Worm (Caenorhabditis elegans): ENCODE data around the gene fipr-28.

fipr-28 gene

ce11 chrIV:16656232-16656631 is 28.5 kb downstream of the fipr-28 start, which contains the start of gene tsr-2:
tsr-2 (plus strand) TSS chrIV:16656613.
- peak; percentile 34 for TF ChIP-seq ztf-4 (tag; optimal IDR thresholded peaks at IDR 0.05)
- TF ChIP-seq sma-9 (GFP tag; optimal IDR thresholded peaks at IDR 0.05), result peak; percentile 82
- no peak for TF ChIP-seq sma-9 (tag; optimal IDR thresholded peaks at IDR 0.05)
- peak; percentile 11 for TF ChIP-seq skn-1 (tag; optimal IDR thresholded peaks at IDR 0.05)
- peak; percentile 48 for TF ChIP-seq R02D3.7 (tag; optimal IDR thresholded peaks at IDR 0.05)
- no peak for TF ChIP-seq unc-62 (GFP tag; optimal IDR thresholded peaks at IDR 0.05)
- TF ChIP-seq nhr-25 (tag; optimal IDR thresholded peaks at IDR 0.05), result peak; percentile 92
- no peak for TF ChIP-seq dmd-4 (tag; optimal IDR thresholded peaks at IDR 0.05)
- TF ChIP-seq C34F6.9 (tag; optimal IDR thresholded peaks at IDR 0.05), result peak; percentile 96
- TF ChIP-seq ceh-16 (tag; optimal IDR thresholded peaks at IDR 0.05), result peak; percentile 74
- no peak for TF ChIP-seq elt-3 (tag; optimal IDR thresholded peaks at IDR 0.05)
- no peak for TF ChIP-seq lin-39 (tag; optimal IDR thresholded peaks at IDR 0.05)
- TF ChIP-seq zag-1 (tag; optimal IDR thresholded peaks at IDR 0.05), result peak; percentile 66
- TF ChIP-seq ztf-1 (GFP tag; conservative IDR thresholded peaks at IDR 0.05), result no peak
- TF ChIP-seq nhr-12 (tag; optimal IDR thresholded peaks at IDR 0.05), result no peak
- TF ChIP-seq alr-1 (tag; optimal IDR thresholded peaks at IDR 0.05), result no peak
- TF ChIP-seq elt-1 (tag; optimal IDR thresholded peaks at IDR 0.05), result no peak
- peak; percentile 81 for TF ChIP-seq sem-4 (tag; optimal IDR thresholded peaks at IDR 0.05)
- peak; percentile 98 to 99 for TF ChIP-seq lsy-2 (tag; optimal IDR thresholded peaks at IDR 0.05)
- TF ChIP-seq crh-2 (tag; optimal IDR thresholded peaks at IDR 0.05), result peak; percentile 95
- TF ChIP-seq unc-39 (tag; optimal IDR thresholded peaks at IDR 0.05), result no peak
- peak; percentile 88 for TF ChIP-seq nhr-129 (tag; optimal IDR thresholded peaks at IDR 0.05)
- peak; percentile 81 for TF ChIP-seq egl-27 (tag; optimal IDR thresholded peaks at IDR 0.05)
- TF ChIP-seq ceh-82 (tag; optimal IDR thresholded peaks at IDR 0.05), result peak; percentile 13
- peak; percentile 83 for TF ChIP-seq mab-5 (tag; optimal IDR thresholded peaks at IDR 0.05)
- TF ChIP-seq ztf-11 (tag; optimal IDR thresholded peaks at IDR 0.05), result no peak
- peak; percentile 90 for TF ChIP-seq gmeb-1 (tag; optimal IDR thresholded peaks at IDR 0.05)
- TF ChIP-seq lin-13 (GFP tag; optimal IDR thresholded peaks at IDR 0.05), result peak; percentile 91
- TF ChIP-seq mdl-1 (tag; optimal IDR thresholded peaks at IDR 0.05), result peak in 1 of 2 experiments; percentile 60
- no peak for TF ChIP-seq peb-1 (tag; optimal IDR thresholded peaks at IDR 0.05)
- peak; percentile 64 for TF ChIP-seq snpc-4 (tag; optimal IDR thresholded peaks at IDR 0.05)
- TF ChIP-seq nhr-11 (tag; optimal IDR thresholded peaks at IDR 0.05), result no peak
- peak; percentile 93 for TF ChIP-seq lin-11 (tag; optimal IDR thresholded peaks at IDR 0.05)
- TF ChIP-seq blmp-1 (tag; optimal IDR thresholded peaks at IDR 0.05; ENCODE audit: insufficient read depth), result peak; percentile 20
- peak; percentile 97 for TF ChIP-seq unc-55 (GFP tag; optimal IDR thresholded peaks at IDR 0.05)
- TF ChIP-seq sma-3 (GFP tag; optimal IDR thresholded peaks at IDR 0.05), result peak; percentile 92
- no peak for TF ChIP-seq nhr-23 (tag; optimal IDR thresholded peaks at IDR 0.05)
- peak; percentile 40 for TF ChIP-seq ama-1 (optimal IDR thresholded peaks at IDR 0.05)
- TF ChIP-seq Y55F3AM.14 (GFP tag; optimal IDR thresholded peaks at IDR 0.05), result peak; percentile 69
- peak; percentile 86 for TF ChIP-seq nhr-21 (tag; optimal IDR thresholded peaks at IDR 0.05)
- TF ChIP-seq nhr-237 (tag; optimal IDR thresholded peaks at IDR 0.05), result no peak
- TF ChIP-seq nhr-77 (tag; optimal IDR thresholded peaks at IDR 0.05), result peak; percentile 59
- peak; percentile 80 for TF ChIP-seq fos-1 (tag; optimal IDR thresholded peaks at IDR 0.05)
- TF ChIP-seq F13H6.1 (tag; optimal IDR thresholded peaks at IDR 0.05), result peak; percentile 89
- peak; percentile 36 for TF ChIP-seq nhr-10 (tag; optimal IDR thresholded peaks at IDR 0.05)
- peak; percentile 81 for TF ChIP-seq nhr-6 (tag; optimal IDR thresholded peaks at IDR 0.05)
- no peak for TF ChIP-seq mbf-1 (tag; optimal IDR thresholded peaks at IDR 0.05)
- TF ChIP-seq ZK546.5 (tag; optimal IDR thresholded peaks at IDR 0.05), result peak; percentile 42
- no peak for TF ChIP-seq aly-2 (tag; optimal IDR thresholded peaks at IDR 0.05)

Data from whole organism, L2 larva.